Fruit fly (Drosophila melanogaster): ENCODE measurements around the gene CG42674.

DNA sequence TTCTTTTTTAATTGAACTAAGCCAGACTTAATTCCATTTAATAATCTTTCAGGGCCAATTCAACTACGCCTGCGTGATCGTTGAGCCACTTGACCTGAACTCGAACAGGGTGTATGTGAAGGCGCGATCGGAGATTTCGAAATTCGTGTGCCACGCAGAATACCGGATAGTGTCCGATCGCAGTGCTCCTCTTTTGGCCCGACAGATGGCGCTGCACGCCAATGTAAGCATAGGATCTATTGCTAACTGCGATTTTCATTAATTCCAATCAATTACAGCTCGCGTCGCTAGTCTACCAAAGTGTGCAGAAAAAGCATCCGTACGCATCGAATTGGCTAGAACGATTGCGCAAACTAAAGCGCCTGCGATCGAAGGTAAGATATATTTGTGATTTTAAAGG is 59.8 kb downstream of the CG42674 start:
- TF ChIP-seq CG8478 (optimal IDR thresholded peaks at IDR 0.05) (no peak), usp (GFP tag; optimal IDR thresholded peaks at IDR 0.05) (no peak), EcR (GFP tag; optimal IDR thresholded peaks at IDR 0.05) (no peak), psq (optimal IDR thresholded peaks at IDR 0.05) (no peak), pan (optimal IDR thresholded peaks at IDR 0.05) (no peak)
